Fruit fly (Drosophila melanogaster) Kc167 (cell line): Measurements from ENCODE around the gene Jhbp15.

Experiments
- Myc ChIP-seq: fragments of >200 bp; optimal IDR thresholded peaks from 2 replicates; lab custom pipeline; 2017; ENCODE audit warnings: missing external identifiers
- h ChIP-seq: fragments of >200 bp; optimal IDR thresholded peaks from 3 replicates; lab custom pipeline; 2018; ENCODE audit warnings: missing external identifiers
- insv ChIP-seq: fragments of >200 bp; optimal IDR thresholded peaks from 3 replicates; lab custom pipeline; 2018; ENCODE audit warnings: missing external identifiers
- psq ChIP-seq: fragments of >200 bp; optimal IDR thresholded peaks from 2 replicates; lab custom pipeline; 2017; ENCODE audit warnings: missing external identifiers
- ttk ChIP-seq: sonication (Bioruptor generic); optimal IDR thresholded peaks from 2 replicates; lab custom pipeline; 2017; ENCODE audit warnings: missing external identifiers

DNA sequence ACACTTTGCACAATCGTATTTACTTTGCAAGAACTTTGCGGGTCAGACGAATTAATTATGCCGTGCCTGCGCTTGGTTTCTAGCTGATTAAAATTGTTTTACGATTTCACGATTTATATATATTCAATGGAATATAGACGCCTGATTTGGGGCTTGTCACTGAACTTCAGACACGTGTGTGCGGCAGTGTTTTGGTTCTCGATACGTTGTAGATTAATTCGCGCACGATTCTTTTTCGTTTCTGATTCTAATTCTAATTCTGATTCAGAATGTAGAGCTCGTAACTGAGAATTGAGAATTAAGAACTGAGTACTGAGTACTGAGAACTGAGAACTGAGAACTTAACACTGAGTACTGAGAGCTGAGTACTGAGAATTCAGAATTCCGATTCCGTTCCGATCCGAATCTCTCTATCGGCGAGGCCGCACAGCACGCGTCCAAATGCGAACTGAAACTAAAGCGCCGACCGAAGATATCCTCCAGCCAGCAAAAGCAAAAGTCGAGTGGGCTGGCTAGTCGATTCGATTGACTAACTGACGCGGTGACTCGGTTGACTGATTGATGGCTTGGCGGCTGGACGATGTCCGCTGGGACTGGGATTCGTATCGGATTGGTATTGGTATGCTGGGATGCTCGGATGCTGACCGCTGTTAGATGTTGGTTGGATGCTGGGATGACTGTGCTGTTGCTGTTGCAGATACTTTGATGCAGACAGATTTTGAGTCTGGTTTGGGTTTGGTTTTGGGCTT, 27.8 kb downstream of the Jhbp15 start:
- no peak for TF ChIP-seq Myc (lab: Kevin White, UChicago)
- TF ChIP-seq ttk (lab: Kevin White, UChicago) = no peak
- no peak for TF ChIP-seq h
- TF ChIP-seq insv (lab: Kevin White, UChicago) = no peak
- TF ChIP-seq psq (lab: Kevin White, UChicago) = no peak
